Fruit fly (Drosophila melanogaster) whole organism, prepupa: ENCODE results near the gene CG11131.

Experiments used
- Blimp-1 ChIP-seq: fragments of 200-800 bp; sonication (Bioruptor generic); optimal IDR thresholded peaks from 3 replicates; lab custom pipeline; 2017; ENCODE audit warnings: missing biosample characterization, missing genetic modification characterization, mild to moderate bottlenecking, moderate library complexity, missing genetic modification reagents
- CG15336 ChIP-seq: fragments of 200-800 bp; sonication (Bioruptor generic); IDR thresholded peaks from 2 replicates; pipeline ENCODE4 v1.3.6; 2022; ENCODE audit warnings: missing biosample characterization, missing genetic modification characterization
- CG16779 ChIP-seq: fragments of 200-800 bp; sonication (Bioruptor generic); optimal IDR thresholded peaks from 3 replicates; lab custom pipeline; 2017; ENCODE audit warnings: missing biosample characterization, mild to moderate bottlenecking, missing genetic modification characterization
- CG3919 ChIP-seq: fragments of 200-800 bp; sonication (Bioruptor generic); optimal IDR thresholded peaks from 3 replicates; lab custom pipeline; 2016; ENCODE audit warnings: missing biosample characterization, missing genetic modification characterization
- CG8119 ChIP-seq: fragments of 200-800 bp; sonication (Bioruptor generic); IDR thresholded peaks from 3 replicates; pipeline ENCODE4 v1.3.6; 2022; ENCODE audit warnings: missing biosample characterization, missing genetic modification characterization
- Hr38 ChIP-seq: sonication (Bioruptor generic); optimal IDR thresholded peaks from 2 replicates; lab custom pipeline; 2016; ENCODE audit warnings: missing biosample characterization, missing genetic modification characterization
- Hr39 ChIP-seq: fragments of 200-800 bp; sonication (Bioruptor generic); optimal IDR thresholded peaks from 2 replicates; lab custom pipeline; 2016; ENCODE audit warnings: missing biosample characterization, missing genetic modification characterization
- Lpt ChIP-seq: fragments of 200-800 bp; sonication (Bioruptor generic); optimal IDR thresholded peaks from 3 replicates; lab custom pipeline; 2016; ENCODE audit warnings: missing biosample characterization, missing genetic modification characterization
- achi ChIP-seq: fragments of 200-800 bp; sonication (Bioruptor generic); optimal IDR thresholded peaks from 3 replicates; lab custom pipeline; 2016; ENCODE audit warnings: missing biosample characterization, missing genetic modification characterization
- fd85E ChIP-seq: fragments of 200-800 bp; sonication (Bioruptor generic); optimal IDR thresholded peaks from 3 replicates; lab custom pipeline; 2016; ENCODE audit warnings: missing biosample characterization, missing genetic modification characterization
- lz ChIP-seq: fragments of 200-800 bp; sonication (Bioruptor generic); optimal IDR thresholded peaks from 3 replicates; lab custom pipeline; 2016; ENCODE audit warnings: missing biosample characterization, missing genetic modification characterization
- ss ChIP-seq, 2 experiments: fragments of 200-800 bp; sonication (Bioruptor generic); optimal IDR thresholded peaks; 2 replicates in 1 of 2; 3 replicates in 1 of 2; lab custom pipeline; 2017 to 2018; ENCODE audit warnings: mild to moderate bottlenecking in 2 of 2, missing biosample characterization in 2 of 2, missing genetic modification characterization in 2 of 2, moderate library complexity in 1 of 2
- topi ChIP-seq: fragments of 200-800 bp; sonication (Bioruptor generic); optimal IDR thresholded peaks from 3 replicates; lab custom pipeline; 2016; ENCODE audit warnings: missing biosample characterization, missing genetic modification characterization

- TF ChIP-seq topi = peak; percentile 65
- TF ChIP-seq CG3919 = peak; percentile 73
- no peak for TF ChIP-seq CG15336 (GFP tag; lab: Robert Waterston, UW)
- no peak for TF ChIP-seq CG8119 (GFP tag; lab: Robert Waterston, UW)
- TF ChIP-seq Blimp-1 (GFP tag; lab: Kevin White, UChicago) = peak; percentile 41
- peak; percentile 74 for TF ChIP-seq Hr39 (GFP tag; lab: Kevin White, UChicago)
- TF ChIP-seq Hr38 (GFP tag; lab: Kevin White, UChicago) = no peak
- TF ChIP-seq lz (GFP tag; lab: Kevin White, UChicago) = peak; percentile 70
- no peak for TF ChIP-seq fd85E (GFP tag; lab: Kevin White, UChicago)
- TF ChIP-seq Lpt (GFP tag; lab: Kevin White, UChicago) = peak; percentile 49
- TF ChIP-seq CG16779 (tag; lab: Kevin White, UChicago) = no peak
- peak; percentile 96 for TF ChIP-seq achi (GFP tag; lab: Kevin White, UChicago)
- peak in 1 of 2 experiments; percentile 49 for TF ChIP-seq ss (GFP tag; optimal IDR thresholded peaks at IDR 0.05; lab: Kevin White, UChicago)
Measured at dm6 chr3L:22863367-22864078, 35.0 kb upstream of the CG11131 start, which contains the start of gene CG33169.
